Worm (Caenorhabditis elegans) whole organism, L3 larva: Measurements from ENCODE around the gene ins-9.

Source experiments
- ceh-82 ChIP-seq: fragments of 150-350 bp; optimal IDR thresholded peaks from 2 replicates; lab custom pipeline; 2014; ENCODE audit warnings: missing biosample characterization, missing genetic modification characterization
- daf-12 ChIP-seq: fragments of 150-350 bp; optimal IDR thresholded peaks from 2 replicates; lab custom pipeline; 2014; ENCODE audit warnings: missing biosample characterization, missing genetic modification reagents, missing genetic modification characterization
- elt-1 ChIP-seq: fragments of 150-350 bp; optimal IDR thresholded peaks from 2 replicates; lab custom pipeline; 2014; ENCODE audit warnings: missing biosample characterization, missing genetic modification characterization
- elt-2 ChIP-seq: sonication (generic microtip); optimal IDR thresholded peaks from 2 replicates; lab custom pipeline; 2016; ENCODE audit warnings: missing genetic modification reagents, mild to moderate bottlenecking, missing genetic modification characterization, missing compliant biosample characterization
- lin-15B ChIP-seq: fragments of 150-350 bp; optimal IDR thresholded peaks from 2 replicates; lab custom pipeline; 2014; ENCODE audit warnings: missing biosample characterization, missing genetic modification characterization
- nhr-12 ChIP-seq: fragments of 150-350 bp; optimal IDR thresholded peaks from 2 replicates; lab custom pipeline; 2014; ENCODE audit warnings: missing biosample characterization, missing genetic modification characterization
- nhr-77 ChIP-seq: fragments of 150-350 bp; optimal IDR thresholded peaks from 2 replicates; lab custom pipeline; 2014; ENCODE audit warnings: missing biosample characterization, missing genetic modification characterization
- tbx-2 ChIP-seq: sonication (generic microtip); optimal IDR thresholded peaks from 2 replicates; lab custom pipeline; 2016; ENCODE audit warnings: mild to moderate bottlenecking, missing genetic modification characterization, missing compliant biosample characterization

ce11 chrX:8869112-8869675 lies 2.7 kb upstream of the ins-9 start, which contains the start of the genes ubc-22 and ubc-21:
- TF ChIP-seq nhr-77 (no peak), nhr-12 (tag; lab: Kevin White, UChicago) (no peak), ceh-82 (no peak), elt-1 (no peak), daf-12 (tag; lab: Kevin White, UChicago) (no peak), lin-15B (peak; percentile 32), tbx-2 (no peak), elt-2 (tag; lab: Kevin White, UChicago) (no peak)
